Fruit fly (Drosophila melanogaster) S2 (cell line): ENCODE data around the gene Girdin.

Experiments
- CG8478 ChIP-seq: fragments of >200 bp; optimal IDR thresholded peaks from 2 replicates; lab custom pipeline; 2018
- CTCF ChIP-seq, 2 experiments: fragments of >200 bp; optimal IDR thresholded peaks; 2 replicates each; lab custom pipeline; 2018

dm6 chr3L:3159309-3160194, 19.2 kb upstream of the Girdin start, which contains the start of the genes ND-30 and CG15812:
- no peak for TF ChIP-seq CTCF (optimal IDR thresholded peaks at IDR 0.05; lab: Kevin White, UChicago)
- TF ChIP-seq CG8478, result no peak
